Worm (Caenorhabditis elegans) whole organism, L4/young adult: Measurements from ENCODE around the gene col-71.

ENCODE experiments used
- W03F9.2 ChIP-seq: fragments of 150-350 bp; optimal IDR thresholded peaks from 2 replicates; lab custom pipeline; 2014; ENCODE audit warnings: missing biosample characterization, missing genetic modification characterization
- dao-5 ChIP-seq: sonication (generic microtip); optimal IDR thresholded peaks from 2 replicates; lab custom pipeline; 2016; ENCODE audit warnings: missing genotype, missing genetic modification characterization, moderate library complexity, missing compliant biosample characterization
- him-1 ChIP-seq: sonication (generic microtip); optimal IDR thresholded peaks from 2 replicates; lab custom pipeline; 2016; ENCODE audit warnings: missing genotype, missing genetic modification reagents, missing genetic modification characterization, missing compliant biosample characterization

DNA sequence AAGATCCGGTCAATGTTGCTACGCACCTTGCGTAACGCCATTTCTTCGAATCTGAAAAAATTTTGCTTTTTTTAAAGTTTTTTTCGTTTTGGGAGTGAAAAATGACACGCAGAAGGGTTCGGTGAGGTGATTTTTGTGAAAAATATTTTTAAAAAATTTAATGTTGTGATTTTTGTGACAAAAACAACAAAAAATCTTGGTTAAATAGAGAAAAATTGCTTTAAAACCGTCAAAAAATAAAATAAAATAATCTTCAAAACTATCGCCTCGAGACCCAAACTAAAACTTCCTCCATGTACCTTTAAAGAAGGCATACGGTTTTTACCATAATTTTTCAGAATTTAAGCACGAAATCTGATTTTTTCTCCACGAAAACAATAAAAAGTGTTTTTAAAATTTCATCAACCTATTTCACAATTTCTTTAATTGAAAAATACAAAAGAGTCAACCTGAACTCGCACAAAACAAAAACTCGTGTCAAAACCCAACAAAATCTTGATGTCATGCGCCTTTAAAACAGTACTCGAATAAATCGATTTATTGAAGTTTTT is 44.1 kb upstream of the col-71 start, which contains the start of gene apd-3:
- no peak for TF ChIP-seq dao-5 (tag; lab: Kevin White, UChicago)
- no peak for TF ChIP-seq him-1 (tag; lab: Kevin White, UChicago)
- TF ChIP-seq W03F9.2: no peak
